Worm (Caenorhabditis elegans) whole organism, midembryonic: ENCODE results near the gene C28H8.8.

Experiments used
- cog-1 ChIP-seq: sonication (generic microtip); optimal IDR thresholded peaks from 2 replicates; lab custom pipeline; 2016; ENCODE audit warnings: missing genetic modification characterization, missing compliant biosample characterization
- flt-1 ChIP-seq: fragments of 200-800 bp; sonication (Bioruptor generic); IDR thresholded peaks from 2 replicates; pipeline ENCODE4 v1.3.6; 2022; ENCODE audit warnings: missing genetic modification characterization, missing compliant biosample characterization

- TF ChIP-seq flt-1 (no peak), cog-1 (no peak)
Observed at ce11 chrIII:5906059-5906458, 17.5 kb upstream of the C28H8.8 start, which contains the start of gene dpff-1.
